Worm (Caenorhabditis elegans) whole organism, L4 larva: ENCODE data around the gene fbxc-30.

Experiments
- F44E2.7 ChIP-seq: fragments of 200-800 bp; sonication (Bioruptor generic); IDR thresholded peaks from 2 replicates; pipeline ENCODE4 v2.1.2; 2022; ENCODE audit warnings: missing genetic modification characterization, missing compliant biosample characterization
- T26A8.4 ChIP-seq: fragments of 200-800 bp; sonication (Bioruptor generic); IDR thresholded peaks from 2 replicates; pipeline ENCODE4 v1.3.6; 2022; ENCODE audit warnings: missing genetic modification characterization, missing compliant biosample characterization
- ZK546.5 ChIP-seq, 2 experiments: sonication (generic microtip); optimal IDR thresholded peaks; 2 replicates each; lab custom pipeline; 2017; ENCODE audit warnings: missing biosample characterization in 2 of 2, missing genetic modification characterization in 2 of 2
- aha-1 ChIP-seq: fragments of 150-350 bp; peaks from one replicate; lab custom pipeline; 2014; ENCODE audit warnings: missing biosample characterization, missing genetic modification characterization
- aly-2 ChIP-seq: sonication (generic microtip); optimal IDR thresholded peaks from 2 replicates; lab custom pipeline; 2018; ENCODE audit warnings: missing biosample characterization, missing genetic modification characterization
- ceh-32 ChIP-seq: sonication (generic microtip); optimal IDR thresholded peaks from 2 replicates; lab custom pipeline; 2016; ENCODE audit warnings: mild to moderate bottlenecking, missing genetic modification characterization, missing compliant biosample characterization; ENCODE audit not compliant: poor library complexity
- ceh-82 ChIP-seq: sonication (generic microtip); optimal IDR thresholded peaks from 2 replicates; lab custom pipeline; 2017; ENCODE audit warnings: missing biosample characterization, missing genetic modification characterization
- daf-16 ChIP-seq, 3 experiments: sonication (generic microtip); optimal IDR thresholded peaks; 2 replicates each; lab custom pipeline; 2016 to 2017; ENCODE audit warnings: missing genetic modification characterization in 3 of 3, missing genetic modification reagents in 3 of 3, mild to moderate bottlenecking in 2 of 3, missing compliant biosample characterization in 2 of 3, missing biosample characterization in 1 of 3, moderate library complexity in 1 of 3
- daf-19 ChIP-seq: fragments of 200-800 bp; sonication (Bioruptor generic); conservative IDR thresholded peaks from 2 replicates; pipeline ENCODE4 v1.3.6; 2022; ENCODE audit warnings: missing genetic modification characterization, missing compliant biosample characterization
- daf-8 ChIP-seq: fragments of 200-800 bp; sonication (Bioruptor generic); IDR thresholded peaks from 2 replicates; pipeline ENCODE4 v1.3.6; 2022; ENCODE audit warnings: missing genetic modification characterization, missing compliant biosample characterization
- dmd-6 ChIP-seq: fragments of 200-800 bp; sonication (Bioruptor generic); IDR thresholded peaks from 2 replicates; pipeline ENCODE4 v1.3.6; 2022; ENCODE audit warnings: missing genetic modification reagents, missing genetic modification characterization, missing compliant biosample characterization
- dve-1 ChIP-seq: sonication (generic microtip); optimal IDR thresholded peaks from 2 replicates; lab custom pipeline; 2017; ENCODE audit warnings: antibody characterized with exemption, mild to moderate bottlenecking, missing genetic modification characterization, missing compliant biosample characterization; ENCODE audit not compliant: insufficient read depth
- fkh-10 ChIP-seq: fragments of 150-350 bp; optimal IDR thresholded peaks from 2 replicates; lab custom pipeline; 2014; ENCODE audit warnings: missing biosample characterization, missing genetic modification reagents, missing genetic modification characterization
- gei-8 ChIP-seq: fragments of 200-800 bp; sonication (Bioruptor generic); optimal IDR thresholded peaks from 2 replicates; lab custom pipeline; 2018; ENCODE audit warnings: mild to moderate bottlenecking, missing genetic modification characterization, missing compliant biosample characterization
- hlh-11 ChIP-seq: fragments of 200-800 bp; sonication (Bioruptor generic); optimal IDR thresholded peaks from 2 replicates; lab custom pipeline; 2018; ENCODE audit warnings: mild to moderate bottlenecking, missing genetic modification characterization, missing compliant biosample characterization
- hlh-30 ChIP-seq: sonication (generic microtip); optimal IDR thresholded peaks from 2 replicates; lab custom pipeline; 2017; ENCODE audit warnings: antibody characterized with exemption, mild to moderate bottlenecking, missing genetic modification characterization, missing compliant biosample characterization; ENCODE audit not compliant: insufficient read depth
- hmg-1.1 ChIP-seq: fragments of 200-800 bp; sonication (Bioruptor generic); IDR thresholded peaks from 2 replicates; pipeline ENCODE4 v1.3.6; 2022; ENCODE audit warnings: missing genetic modification reagents, missing genetic modification characterization, missing compliant biosample characterization
- lim-7 ChIP-seq: fragments of 200-800 bp; sonication (Bioruptor generic); IDR thresholded peaks from 2 replicates; pipeline ENCODE4 v1.3.6; 2022; ENCODE audit warnings: missing genetic modification characterization, missing compliant biosample characterization
- lin-39 ChIP-seq: fragments of 150-350 bp; optimal IDR thresholded peaks from 2 replicates; lab custom pipeline; 2014; ENCODE audit warnings: missing biosample characterization, missing genetic modification reagents, missing genetic modification characterization
- lir-3 ChIP-seq: sonication (generic microtip); optimal IDR thresholded peaks from 2 replicates; lab custom pipeline; 2016; ENCODE audit warnings: mild to moderate bottlenecking, missing genetic modification characterization, missing compliant biosample characterization
- mdt-29 ChIP-seq: fragments of 200-800 bp; sonication (Bioruptor generic); IDR thresholded peaks from 2 replicates; pipeline ENCODE4 v1.3.6; 2022; ENCODE audit warnings: missing genetic modification reagents, missing genetic modification characterization, missing compliant biosample characterization
- mxl-2 ChIP-seq: fragments of 200-800 bp; sonication (Bioruptor generic); conservative IDR thresholded peaks from 2 replicates; pipeline ENCODE4 v1.3.6; 2022; ENCODE audit warnings: missing genetic modification reagents, missing genetic modification characterization, missing compliant biosample characterization
- mxl-3 ChIP-seq: fragments of 200-800 bp; sonication (Bioruptor generic); optimal IDR thresholded peaks from 2 replicates; lab custom pipeline; 2018; ENCODE audit warnings: mild to moderate bottlenecking, missing genetic modification characterization, missing compliant biosample characterization
- nhr-10 ChIP-seq: fragments of 150-350 bp; optimal IDR thresholded peaks from 2 replicates; lab custom pipeline; 2014; ENCODE audit warnings: missing biosample characterization, missing genetic modification characterization
- nhr-111 ChIP-seq: fragments of 200-800 bp; sonication (Bioruptor generic); optimal IDR thresholded peaks from 2 replicates; lab custom pipeline; 2018; ENCODE audit warnings: mild to moderate bottlenecking, missing genetic modification characterization, missing compliant biosample characterization
- nhr-237 ChIP-seq: sonication (generic microtip); optimal IDR thresholded peaks from 2 replicates; lab custom pipeline; 2017; ENCODE audit warnings: missing biosample characterization, missing genetic modification characterization
- nhr-28 ChIP-seq: fragments of 150-350 bp; optimal IDR thresholded peaks from 2 replicates; lab custom pipeline; 2014; ENCODE audit warnings: missing biosample characterization, missing genetic modification characterization
- nhr-48 ChIP-seq: sonication (generic microtip); optimal IDR thresholded peaks from 2 replicates; lab custom pipeline; 2016; ENCODE audit warnings: mild to moderate bottlenecking, missing genetic modification characterization, missing compliant biosample characterization
- nhr-76 ChIP-seq: fragments of 150-350 bp; optimal IDR thresholded peaks from 2 replicates; lab custom pipeline; 2014; ENCODE audit warnings: missing biosample characterization, missing genetic modification characterization
- nhr-77 ChIP-seq: fragments of 150-350 bp; optimal IDR thresholded peaks from 2 replicates; lab custom pipeline; 2014; ENCODE audit warnings: missing biosample characterization, missing genetic modification characterization
- pha-4 ChIP-seq, 2 experiments: fragments of 150-350 bp in 1 of 2; fragments of 200-800 bp in 1 of 2; sonication (Bioruptor generic) in 1 of 2; IDR thresholded peaks in 1 of 2; optimal IDR thresholded peaks in 1 of 2; 2 replicates each; pipeline versions ENCODE4 v1.3.6 to Lab custom; 2014 to 2022; ENCODE audit warnings: missing genetic modification characterization in 2 of 2, missing genetic modification reagents in 2 of 2, missing biosample characterization in 1 of 2, missing compliant biosample characterization in 1 of 2
- php-3 ChIP-seq: fragments of 200-800 bp; sonication (Bioruptor generic); IDR thresholded peaks from 2 replicates; pipeline ENCODE4 v1.3.6; 2022; ENCODE audit warnings: missing genetic modification reagents, missing genetic modification characterization, missing compliant biosample characterization
- pqm-1 ChIP-seq: sonication (generic microtip); optimal IDR thresholded peaks from 2 replicates; lab custom pipeline; 2017; ENCODE audit warnings: missing biosample characterization, missing genetic modification characterization
- rbr-2 ChIP-seq: sonication (generic microtip); optimal IDR thresholded peaks from 2 replicates; lab custom pipeline; 2016; ENCODE audit warnings: missing genotype, missing genetic modification characterization, missing compliant biosample characterization
- set-16 ChIP-seq: fragments of 200-800 bp; sonication (Bioruptor generic); IDR thresholded peaks from 2 replicates; pipeline ENCODE4 v1.3.6; 2022; ENCODE audit warnings: missing genetic modification reagents, missing genetic modification characterization, missing compliant biosample characterization
- snpc-1.2 ChIP-seq: fragments of 200-800 bp; sonication (Bioruptor generic); IDR thresholded peaks from 2 replicates; pipeline ENCODE4 v1.3.6; 2022; ENCODE audit warnings: missing genetic modification reagents, missing genetic modification characterization, missing compliant biosample characterization
- snpc-4 ChIP-seq: fragments of 150-350 bp; optimal IDR thresholded peaks from 2 replicates; lab custom pipeline; 2014; ENCODE audit warnings: missing biosample characterization, missing genetic modification characterization
- tra-1 ChIP-seq: fragments of 200-800 bp; sonication (Bioruptor generic); IDR thresholded peaks from 2 replicates; pipeline ENCODE4 v1.3.6; 2022; ENCODE audit warnings: missing genetic modification reagents, missing genetic modification characterization, missing compliant biosample characterization
- zip-2 ChIP-seq: fragments of 150-350 bp; optimal IDR thresholded peaks from 2 replicates; lab custom pipeline; 2014; ENCODE audit warnings: missing biosample characterization, missing genetic modification characterization

fbxc-30 gene

DNA sequence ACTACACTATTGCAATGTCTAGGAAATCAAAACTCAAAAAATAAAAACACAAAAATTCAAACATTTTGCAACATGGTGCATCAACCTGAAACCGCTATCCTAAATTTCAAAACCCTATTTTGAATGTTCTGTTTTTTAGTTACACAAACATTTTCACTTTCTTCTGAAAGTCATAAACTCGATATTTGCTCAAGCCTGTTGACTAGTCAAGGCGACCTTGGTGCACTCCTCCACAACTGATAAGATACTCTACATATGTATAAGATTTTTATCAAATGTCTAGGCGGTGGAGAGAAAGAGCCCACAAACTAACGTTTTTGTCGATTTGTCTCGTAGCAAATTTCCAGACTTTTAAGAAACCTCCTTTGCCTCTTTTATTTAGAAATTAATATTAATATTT, 29.4 kb upstream of the fbxc-30 start, which contains the start of gene T07D3.4:
T07D3.4 (plus strand) TSS at position 286 of the 400 bp plus-strand sequence.
- no peak for TF ChIP-seq nhr-76 (tag; lab: Kevin White, UChicago)
- TF ChIP-seq ZK546.5 (tag; optimal IDR thresholded peaks at IDR 0.05; lab: Kevin White, UChicago) = no peak
- TF ChIP-seq dve-1 (tag; lab: Kevin White, UChicago) = peak; percentile 29
- no peak for TF ChIP-seq set-16
- TF ChIP-seq F44E2.7 (GFP tag; lab: Robert Waterston, UW) = no peak
- TF ChIP-seq nhr-28 (tag; lab: Kevin White, UChicago) = peak; percentile 70
- no peak for TF ChIP-seq hmg-1.1 (GFP tag; lab: Robert Waterston, UW)
- no peak for TF ChIP-seq rbr-2
- TF ChIP-seq aly-2 (tag; lab: Kevin White, UChicago) = no peak
- TF ChIP-seq daf-19 = no peak
- TF ChIP-seq T26A8.4 (GFP tag; lab: Robert Waterston, UW) = no peak
- no peak for TF ChIP-seq zip-2
- peak; percentile 67 for TF ChIP-seq pqm-1
- TF ChIP-seq lin-39 = no peak
- peak; percentile 51; the same call in 1 of the 2 replicates for TF ChIP-seq dmd-6 (GFP tag; lab: Robert Waterston, UW)
- no peak for TF ChIP-seq hlh-30
- TF ChIP-seq nhr-111 (GFP tag; lab: Kevin White, UChicago) = no peak
- no peak for TF ChIP-seq fkh-10 (GFP tag; lab: Kevin White, UChicago)
- no peak for TF ChIP-seq mxl-2 (GFP tag; lab: Robert Waterston, UW)
- TF ChIP-seq mxl-3 (GFP tag; lab: Kevin White, UChicago) = no peak
- peak; percentile 37 for TF ChIP-seq nhr-77 (tag; lab: Kevin White, UChicago)
- no peak for TF ChIP-seq lir-3 (tag; lab: Kevin White, UChicago)
- no peak for TF ChIP-seq nhr-48
- no peak for TF ChIP-seq mdt-29
- no peak for TF ChIP-seq aha-1
- no peak for TF ChIP-seq nhr-237 (tag; lab: Kevin White, UChicago)
- TF ChIP-seq gei-8 (GFP tag; lab: Kevin White, UChicago) = no peak
- TF ChIP-seq ceh-82 (tag; lab: Kevin White, UChicago) = no peak
- TF ChIP-seq daf-8 (GFP tag; lab: Robert Waterston, UW) = no peak
- no peak for TF ChIP-seq pha-4 (GFP tag; IDR thresholded peaks at IDR 0.05; lab: Robert Waterston, UW)
- no peak for TF ChIP-seq pha-4 (tag; optimal IDR thresholded peaks at IDR 0.05; lab: Kevin White, UChicago)
- TF ChIP-seq tra-1 (GFP tag; lab: Robert Waterston, UW) = no peak
- TF ChIP-seq php-3 (GFP tag; lab: Robert Waterston, UW) = no peak
- no peak for TF ChIP-seq lim-7
- TF ChIP-seq daf-16 (GFP tag; optimal IDR thresholded peaks at IDR 0.05; lab: Kevin White, UChicago) = no peak
- TF ChIP-seq daf-16 (tag; optimal IDR thresholded peaks at IDR 0.05; lab: Kevin White, UChicago) = peak; percentile 90
- TF ChIP-seq hlh-11 = peak; percentile 54
- no peak for TF ChIP-seq snpc-1.2
- TF ChIP-seq ceh-32 (tag; lab: Kevin White, UChicago) = no peak

ce11 chrII:900720-901332, 16.6 kb upstream of the fbxc-30 start, which contains the start of gene T07D3.9:
Gene T07D3.9 (minus strand): TSS chrII:900913.
- TF ChIP-seq dmd-6 (GFP tag; lab: Robert Waterston, UW) (peak; percentile 83), nhr-28 (tag; lab: Kevin White, UChicago) (peak; percentile 58), snpc-4 (no peak), nhr-77 (tag; lab: Kevin White, UChicago) (no peak), ceh-82 (tag; lab: Kevin White, UChicago) (no peak), pqm-1 (peak; percentile 66), hlh-11 (peak; percentile 37), nhr-10 (peak; percentile 30)
